Worm (Caenorhabditis elegans): Measurements from ENCODE around the gene R10D12.8.

The R10D12.8 gene

ce11 chrV:13955370-13956089 lies 2.4 kb upstream of the R10D12.8 start:
- TF ChIP-seq ref-2 (tag; optimal IDR thresholded peaks at IDR 0.05) (no peak), sdc-2 (tag; optimal IDR thresholded peaks at IDR 0.05) (no peak), elt-2 (tag; optimal IDR thresholded peaks at IDR 0.05) (no peak), ceh-34 (tag; optimal IDR thresholded peaks at IDR 0.05) (no peak)

ce11 chrV:13954056-13954455 lies 965 bp upstream of the R10D12.8 start, which contains the start of gene swt-6:
Gene swt-6 (plus strand): TSS chrV:13954356.
- TF ChIP-seq ceh-48 (tag; optimal IDR thresholded peaks at IDR 0.05) (no peak), fax-1 (tag; optimal IDR thresholded peaks at IDR 0.05) (no peak), sdc-2 (tag; optimal IDR thresholded peaks at IDR 0.05) (no peak)

ce11 chrV:13949752-13950151 lies 3.3 kb downstream of the R10D12.8 start, which contains the start of gene R10D12.7:
Gene R10D12.7 (plus strand): TSS chrV:13950052.
- TF ChIP-seq sox-4 (tag; optimal IDR thresholded peaks at IDR 0.05) = no peak
- TF ChIP-seq nfya-1 (tag; optimal IDR thresholded peaks at IDR 0.05) = no peak
- TF ChIP-seq hlh-13 (GFP tag; optimal IDR thresholded peaks at IDR 0.05) = no peak
- TF ChIP-seq ceh-2 (tag; optimal IDR thresholded peaks at IDR 0.05) = no peak
- no peak for TF ChIP-seq ceh-19 (GFP tag; optimal IDR thresholded peaks at IDR 0.05)
- no peak for TF ChIP-seq ceh-45 (GFP tag; IDR thresholded peaks at IDR 0.05)
- TF ChIP-seq rnt-1 (tag; optimal IDR thresholded peaks at IDR 0.05) = no peak
- TF ChIP-seq unc-42 (tag; optimal IDR thresholded peaks at IDR 0.05) = no peak
- TF ChIP-seq lim-6 (tag; optimal IDR thresholded peaks at IDR 0.05) = no peak
- TF ChIP-seq tbx-7 (tag; optimal IDR thresholded peaks at IDR 0.05) = no peak
- TF ChIP-seq Y22D7AL.16 (tag; optimal IDR thresholded peaks at IDR 0.05) = no peak
- TF ChIP-seq fkh-6 (tag; optimal IDR thresholded peaks at IDR 0.05) = no peak
- TF ChIP-seq pros-1 (tag; optimal IDR thresholded peaks at IDR 0.05) = no peak
- TF ChIP-seq pat-9 (tag; optimal IDR thresholded peaks at IDR 0.05) = no peak
- TF ChIP-seq K09A11.1 (tag; optimal IDR thresholded peaks at IDR 0.05; ENCODE audit: insufficient read depth) = no peak
- TF ChIP-seq madf-2 (tag; optimal IDR thresholded peaks at IDR 0.05) = no peak

- TF ChIP-seq elt-2 (tag; optimal IDR thresholded peaks at IDR 0.05) = no peak
- no peak for TF ChIP-seq zip-5 (tag; optimal IDR thresholded peaks at IDR 0.05)
- no peak for TF ChIP-seq pha-2 (tag; optimal IDR thresholded peaks at IDR 0.05)
- no peak for TF ChIP-seq pqm-1 (tag; optimal IDR thresholded peaks at IDR 0.05)
- no peak for TF ChIP-seq tbx-7 (tag; optimal IDR thresholded peaks at IDR 0.05)
- no peak for TF ChIP-seq ahr-1 (tag; optimal IDR thresholded peaks at IDR 0.05)
Measured at ce11 chrV:13949010-13949409, 4.1 kb downstream of the R10D12.8 start, which contains the start of gene R10D12.6. Gene R10D12.6 (plus strand): TSS chrV:13949310.

ce11 chrV:13946385-13947019 lies 6.6 kb downstream of the R10D12.8 start, which contains the start of the genes srx-10 and clec-226:
Gene srx-10 (minus strand): TSS chrV:13946485.
Gene clec-226 (plus strand): TSS chrV:13946969.
- no peak for TF ChIP-seq lin-11 (tag; optimal IDR thresholded peaks at IDR 0.05)

ce11 chrV:13942082-13942481 lies 11.0 kb downstream of the R10D12.8 start, which contains the start of gene dpr-1:
Gene dpr-1 (minus strand): TSS chrV:13942182.
- TF ChIP-seq unc-42 (tag; optimal IDR thresholded peaks at IDR 0.05) = no peak
- TF ChIP-seq unc-55 (GFP tag; optimal IDR thresholded peaks at IDR 0.05) = no peak
- TF ChIP-seq tbx-2 (tag; optimal IDR thresholded peaks at IDR 0.05) = no peak
- TF ChIP-seq hlh-8 (tag; optimal IDR thresholded peaks at IDR 0.05) = no peak
- TF ChIP-seq unc-86 (tag; optimal IDR thresholded peaks at IDR 0.05) = no peak
- no peak for TF ChIP-seq pag-3 (tag; optimal IDR thresholded peaks at IDR 0.05; ENCODE audit: borderline replicate concordance)
